Worm (Caenorhabditis elegans): ENCODE results near the gene Y11D7A.3.
"Not testable (repeated sequence)": the region's sequence is repeated elsewhere in the genome, so short reads cannot be mapped to it uniquely, and the experiment has no call there.

Gene Y11D7A.3

ce11 chrIV:9227650-9228049, 5.2 kb upstream of the Y11D7A.3 start:
- TF ChIP-seq ama-1 (optimal IDR thresholded peaks at IDR 0.05) (no peak), ama-1 (GFP tag; optimal IDR thresholded peaks at IDR 0.05) (no peak), gei-17 (GFP tag; optimal IDR thresholded peaks at IDR 0.05) (no peak), die-1 (tag; optimal IDR thresholded peaks at IDR 0.05) (no peak), madf-6 (GFP tag; IDR thresholded peaks at IDR 0.05) (no peak), tbx-9 (tag; optimal IDR thresholded peaks at IDR 0.05; ENCODE audit: borderline replicate concordance) (no peak), cebp-2 (GFP tag; IDR thresholded peaks at IDR 0.05) (no peak), ztf-6 (GFP tag; IDR thresholded peaks at IDR 0.05) (no peak), Y79H2A.3 (GFP tag; conservative IDR thresholded peaks at IDR 0.05) (no peak), bed-2 (GFP tag; IDR thresholded peaks at IDR 0.05) (no peak), hlh-12 (tag; optimal IDR thresholded peaks at IDR 0.05) (no peak), ztf-26 (tag; optimal IDR thresholded peaks at IDR 0.05) (no peak), xnd-1 (tag; optimal IDR thresholded peaks at IDR 0.05) (no peak), sptf-2 (GFP tag; optimal IDR thresholded peaks at IDR 0.05) (no peak), ccch-3 (GFP tag; optimal IDR thresholded peaks at IDR 0.05) (no peak)

DNA sequence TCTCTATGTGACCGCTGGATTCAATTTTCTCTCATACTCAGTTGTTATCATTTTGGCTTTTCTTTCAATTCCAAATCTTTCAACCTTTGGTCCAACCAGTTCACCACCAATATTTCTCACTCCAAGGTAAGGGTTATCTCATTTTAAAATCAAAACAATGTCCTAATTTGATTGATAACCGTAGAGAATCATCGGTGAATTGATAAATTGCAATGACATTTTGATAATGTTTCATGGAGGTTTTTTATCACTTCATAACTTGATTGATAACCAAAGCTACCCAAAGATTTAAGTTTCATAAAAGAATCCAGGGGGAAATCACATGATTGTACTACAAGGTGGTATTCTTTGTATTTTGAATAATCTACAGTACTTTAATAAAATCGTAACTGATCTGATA, 6.3 kb downstream of the Y11D7A.3 start:
- TF ChIP-seq mcd-1 (GFP tag; IDR thresholded peaks at IDR 0.05) (no peak), hsf-1 (GFP tag; IDR thresholded peaks at IDR 0.05) (no peak), C17E4.6 (GFP tag; IDR thresholded peaks at IDR 0.05) (no peak), nhr-27 (tag; optimal IDR thresholded peaks at IDR 0.05) (no peak), tbx-9 (tag; optimal IDR thresholded peaks at IDR 0.05; ENCODE audit: borderline replicate concordance) (no peak), tlf-1 (GFP tag; optimal IDR thresholded peaks at IDR 0.05) (no peak), nfya-2 (GFP tag; IDR thresholded peaks at IDR 0.05) (no peak), F10E7.11 (tag; optimal IDR thresholded peaks at IDR 0.05) (no peak)

- TF ChIP-seq ztf-3 (GFP tag; optimal IDR thresholded peaks at IDR 0.05) (no peak), rec-8 (tag; optimal IDR thresholded peaks at IDR 0.05) (no peak), ztf-6 (GFP tag; IDR thresholded peaks at IDR 0.05) (no peak), bed-1 (GFP tag; IDR thresholded peaks at IDR 0.05) (no peak), nhr-27 (tag; optimal IDR thresholded peaks at IDR 0.05) (no peak), C06A6.2 (GFP tag; conservative IDR thresholded peaks at IDR 0.05) (no peak), gei-17 (GFP tag; optimal IDR thresholded peaks at IDR 0.05) (no peak), hsf-1 (GFP tag; IDR thresholded peaks at IDR 0.05) (no peak), mcd-1 (GFP tag; IDR thresholded peaks at IDR 0.05) (no peak), cebp-1 (GFP tag; IDR thresholded peaks at IDR 0.05) (no peak), cebp-1 (tag; optimal IDR thresholded peaks at IDR 0.05) (no peak), akir-1 (GFP tag; optimal IDR thresholded peaks at IDR 0.05) (no peak)
Measured at ce11 chrIV:9243670-9244069, 10.8 kb downstream of the Y11D7A.3 start, which contains the start of gene rab-28. Gene rab-28, minus strand, starts transcription at chrIV:9244012.

- TF ChIP-seq D2030.7 (GFP tag; IDR thresholded peaks at IDR 0.05) = no peak
- no peak for TF ChIP-seq gei-17 (GFP tag; optimal IDR thresholded peaks at IDR 0.05)
- no peak for TF ChIP-seq Y53G8AR.9 (GFP tag; conservative IDR thresholded peaks at IDR 0.05)
Measured at ce11 chrIV:9245423-9245822, 12.5 kb downstream of the Y11D7A.3 start, which contains the start of gene Y11D7A.5. Gene Y11D7A.5, minus strand, starts transcription at chrIV:9245523.

DNA sequence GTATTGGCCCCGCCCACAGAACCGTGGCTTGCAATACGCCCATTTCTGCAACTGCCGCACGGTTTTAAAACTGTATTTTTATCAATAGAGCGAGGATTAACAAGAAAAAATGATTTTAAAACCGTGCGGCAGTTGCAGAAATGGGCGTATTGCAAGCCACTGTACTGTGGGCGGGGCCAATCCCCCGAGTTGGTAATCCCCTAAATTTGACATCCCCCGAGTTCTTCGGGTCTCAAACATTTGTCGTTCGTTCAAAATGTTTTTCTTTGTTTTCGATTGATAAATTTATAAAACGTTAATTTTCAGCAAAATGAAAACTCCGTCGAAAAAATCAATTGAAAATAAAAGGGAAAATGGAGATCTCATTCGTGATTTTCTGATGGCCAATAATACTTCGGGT, 16.3 kb downstream of the Y11D7A.3 start, which contains the start of gene Y11D7A.7:
Gene Y11D7A.7 (plus strand): TSS at position 301 of the 400 bp plus-strand sequence.
- not testable (repeated sequence) for TF ChIP-seq him-1 (tag; optimal IDR thresholded peaks at IDR 0.05); lir-1 (GFP tag; conservative IDR thresholded peaks at IDR 0.05); ztf-18 (tag; optimal IDR thresholded peaks at IDR 0.05)

Measured in whole organism, young adult.